Fruit fly (Drosophila melanogaster) whole organism, embryonic: Measurements from ENCODE around the gene CG7011.

Experiments
- Abd-B ChIP-seq: fragments of 200-800 bp; sonication (Bioruptor generic); optimal IDR thresholded peaks from 2 replicates; lab custom pipeline; 2018; ENCODE audit warnings: missing biosample characterization, mild to moderate bottlenecking, missing genetic modification characterization, moderate library complexity
- Aef1 ChIP-seq: fragments of 200-800 bp; sonication (Bioruptor generic); IDR thresholded peaks from 3 replicates; pipeline ENCODE4 v1.3.6; 2022; ENCODE audit warnings: missing biosample characterization, missing genetic modification characterization
- CG12219 ChIP-seq: fragments of 200-800 bp; sonication (Bioruptor generic); optimal IDR thresholded peaks from 3 replicates; lab custom pipeline; 2018; ENCODE audit warnings: missing biosample characterization, mild to moderate bottlenecking, missing genetic modification characterization
- CG14667 ChIP-seq: fragments of 200-800 bp; sonication (Bioruptor generic); IDR thresholded peaks from 2 replicates; pipeline ENCODE4 v1.3.6; 2022; ENCODE audit warnings: missing biosample characterization, missing genetic modification characterization
- CG8089 ChIP-seq: fragments of 200-800 bp; sonication (Bioruptor generic); optimal IDR thresholded peaks from 3 replicates; lab custom pipeline; 2016; ENCODE audit warnings: missing biosample characterization, missing genetic modification characterization
- Mrtf ChIP-seq: fragments of 200-800 bp; sonication (Bioruptor generic); IDR thresholded peaks from 3 replicates; pipeline ENCODE4 v1.3.6; 2022; ENCODE audit warnings: missing biosample characterization, missing genetic modification characterization
- bcd ChIP-seq: fragments of 200-800 bp; sonication (Bioruptor generic); optimal IDR thresholded peaks from 2 replicates; lab custom pipeline; 2017; ENCODE audit warnings: missing biosample characterization, mild to moderate bottlenecking, missing genetic modification characterization
- cad ChIP-seq: fragments of >200 bp; optimal IDR thresholded peaks from 2 replicates; lab custom pipeline; 2017; ENCODE audit warnings: missing biosample characterization, missing genetic modification characterization
- crp ChIP-seq, 2 experiments: fragments of 200-800 bp; sonication (Bioruptor generic); optimal IDR thresholded peaks; 2 replicates in 1 of 2; 3 replicates in 1 of 2; lab custom pipeline; 2017; ENCODE audit warnings: missing biosample characterization in 2 of 2, missing genetic modification characterization in 2 of 2, mild to moderate bottlenecking in 1 of 2, moderate library complexity in 1 of 2
- gem ChIP-seq: fragments of 200-800 bp; sonication (Bioruptor generic); optimal IDR thresholded peaks from 2 replicates; lab custom pipeline; 2019; ENCODE audit warnings: missing biosample characterization, mild to moderate bottlenecking, missing genetic modification characterization, moderate library complexity
- her ChIP-seq: fragments of 200-800 bp; sonication (Bioruptor generic); optimal IDR thresholded peaks from 2 replicates; lab custom pipeline; 2016; ENCODE audit warnings: missing biosample characterization, missing genetic modification characterization
- pho ChIP-seq: fragments of 200-800 bp; sonication (Bioruptor generic); optimal IDR thresholded peaks from 2 replicates; lab custom pipeline; 2016; ENCODE audit warnings: missing biosample characterization, missing genetic modification characterization
- sim ChIP-seq: fragments of 200-800 bp; sonication (Bioruptor generic); IDR thresholded peaks from 2 replicates; pipeline ENCODE4 v1.3.6; 2022; ENCODE audit warnings: missing biosample characterization, missing genetic modification characterization

DNA sequence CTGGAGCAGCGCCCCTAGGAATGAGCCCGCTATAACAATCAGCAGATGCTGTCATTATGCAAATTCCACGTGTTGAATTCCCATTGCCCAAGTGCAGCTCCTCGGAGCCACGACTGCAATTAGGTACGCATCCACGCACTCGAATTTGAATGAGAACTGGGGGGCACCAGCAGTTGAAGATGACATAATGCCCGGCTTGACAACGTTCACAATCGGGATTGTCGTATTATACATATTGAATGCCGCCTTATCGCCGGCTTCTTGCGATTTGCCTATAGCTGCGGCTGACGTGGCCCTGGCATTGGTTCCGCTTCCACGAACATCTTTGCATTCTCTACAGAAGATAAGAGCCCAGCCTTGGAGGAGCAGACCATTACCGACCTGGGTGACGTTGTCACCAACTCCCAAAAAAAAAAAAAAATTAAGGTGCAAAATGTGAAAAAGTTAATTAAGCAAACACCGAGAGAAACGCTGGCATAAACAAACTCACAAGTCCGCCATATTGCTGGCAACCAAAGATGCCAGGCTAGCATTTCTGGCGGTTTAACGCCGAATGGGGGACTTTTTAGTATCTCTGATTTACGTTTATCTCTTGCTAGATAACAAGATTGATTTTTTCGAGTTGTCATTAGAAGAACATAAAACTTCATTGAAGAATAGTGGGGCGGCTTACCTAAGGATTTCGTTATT is 23.0 kb downstream of the CG7011 start:
- no peak for TF ChIP-seq CG12219 (GFP tag; lab: Kevin White, UChicago)
- TF ChIP-seq CG8089 (GFP tag; lab: Kevin White, UChicago) = no peak
- TF ChIP-seq pho (GFP tag; lab: Kevin White, UChicago) = no peak
- no peak for TF ChIP-seq her (GFP tag; lab: Kevin White, UChicago)
- TF ChIP-seq crp (GFP tag; optimal IDR thresholded peaks at IDR 0.05; lab: Kevin White, UChicago) = no peak
- no peak for TF ChIP-seq Abd-B (GFP tag; lab: Kevin White, UChicago)
- TF ChIP-seq sim (GFP tag; lab: Robert Waterston, UW) = 0 out of 2 replicates have a peak, but pooled peaks have one; percentile 15
- no peak for TF ChIP-seq Mrtf
- TF ChIP-seq bcd (GFP tag; lab: Kevin White, UChicago) = no peak
- TF ChIP-seq Aef1 (GFP tag; lab: Robert Waterston, UW) = no peak
- TF ChIP-seq gem (tag; lab: Kevin White, UChicago) = no peak
- TF ChIP-seq cad = peak; percentile 25
- TF ChIP-seq CG14667 = no peak
